Fruit fly (Drosophila melanogaster) whole organism, wandering third instar larva: ENCODE measurements around the gene CG7227.

Experiments
- Abd-B ChIP-seq: fragments of >200 bp; optimal IDR thresholded peaks from 2 replicates; lab custom pipeline; 2017; ENCODE audit warnings: missing biosample characterization, missing genetic modification characterization
- CG32264 ChIP-seq: fragments of 200-800 bp; sonication (Bioruptor generic); optimal IDR thresholded peaks from 2 replicates; lab custom pipeline; 2016; ENCODE audit warnings: missing biosample characterization, missing genetic modification characterization
- CG9705 ChIP-seq: fragments of 200-800 bp; sonication (Bioruptor generic); optimal IDR thresholded peaks from 2 replicates; lab custom pipeline; 2018; ENCODE audit warnings: missing biosample characterization, mild to moderate bottlenecking, missing genetic modification characterization
- CrebA ChIP-seq: fragments of 200-800 bp; sonication (Bioruptor generic); optimal IDR thresholded peaks from 2 replicates; lab custom pipeline; 2016; ENCODE audit warnings: missing biosample characterization, mild to moderate bottlenecking, missing genetic modification characterization, borderline replicate concordance
- Dfd ChIP-seq: fragments of >200 bp; optimal IDR thresholded peaks from 2 replicates; lab custom pipeline; 2017; ENCODE audit warnings: missing biosample characterization, missing genetic modification characterization
- Dif ChIP-seq: fragments of 200-275, 200-300 bp; sonication (Bioruptor generic); optimal IDR thresholded peaks from 2 replicates; lab custom pipeline; 2018; ENCODE audit warnings: missing biosample characterization, missing genetic modification characterization; ENCODE audit not compliant: partially characterized antibody
- GATAd ChIP-seq: sonication (Bioruptor generic); optimal IDR thresholded peaks from 2 replicates; lab custom pipeline; 2016; ENCODE audit warnings: missing biosample characterization, missing genetic modification characterization
- HLH106 ChIP-seq: fragments of 200-800 bp; optimal IDR thresholded peaks from 3 replicates; lab custom pipeline; 2019; ENCODE audit warnings: missing biosample characterization, mild to moderate bottlenecking, missing genetic modification characterization, moderate library complexity
- Hnf4 ChIP-seq: fragments of 200-800 bp; sonication (Bioruptor generic); optimal IDR thresholded peaks from 2 replicates; lab custom pipeline; 2016; ENCODE audit warnings: missing biosample characterization, mild to moderate bottlenecking, missing genetic modification characterization
- Hr78 ChIP-seq: fragments of >200 bp; optimal IDR thresholded peaks from 2 replicates; lab custom pipeline; 2017; ENCODE audit warnings: missing biosample characterization, missing genetic modification characterization
- Hr83 ChIP-seq: fragments of 200-300 bp; sonication (Bioruptor generic); optimal IDR thresholded peaks from 2 replicates; lab custom pipeline; 2016; ENCODE audit warnings: missing biosample characterization, mild to moderate bottlenecking, missing genetic modification characterization, moderate library complexity; ENCODE audit not compliant: poor library complexity, severe bottlenecking
- Jra ChIP-seq: sonication (Bioruptor generic); optimal IDR thresholded peaks from 2 replicates; lab custom pipeline; 2016; ENCODE audit warnings: missing biosample characterization, missing genetic modification characterization
- Mio ChIP-seq: sonication (Bioruptor generic); optimal IDR thresholded peaks from 2 replicates; lab custom pipeline; 2016; ENCODE audit warnings: missing biosample characterization, missing genetic modification characterization
- Myc ChIP-seq: fragments of >200 bp; optimal IDR thresholded peaks from 2 replicates; lab custom pipeline; 2017
- N ChIP-seq: fragments of >200 bp; optimal IDR thresholded peaks from 2 replicates; lab custom pipeline; 2018; ENCODE audit warnings: missing biosample characterization, missing external identifiers, missing genetic modification characterization
- OdsH ChIP-seq: fragments of 200-800 bp; sonication (Bioruptor generic); optimal IDR thresholded peaks from 2 replicates; lab custom pipeline; 2016; ENCODE audit warnings: missing biosample characterization, mild to moderate bottlenecking, missing genetic modification characterization
- Rel ChIP-seq, 2 experiments: fragments of 200-800 bp; sonication (Bioruptor generic) in 1 of 2; optimal IDR thresholded peaks; 2 replicates in 1 of 2; 3 replicates in 1 of 2; lab custom pipeline; 2016 to 2019; ENCODE audit warnings: mild to moderate bottlenecking in 2 of 2, missing biosample characterization in 2 of 2, missing genetic modification characterization in 2 of 2, moderate library complexity in 1 of 2
- Sp1 ChIP-seq: fragments of 200-800 bp; sonication (Bioruptor generic); optimal IDR thresholded peaks from 3 replicates; lab custom pipeline; 2019; ENCODE audit warnings: missing biosample characterization, mild to moderate bottlenecking, missing genetic modification characterization, moderate library complexity
- Vsx2 ChIP-seq: fragments of 200-300, 225-300 bp; sonication (Bioruptor generic); optimal IDR thresholded peaks from 2 replicates; lab custom pipeline; 2018; ENCODE audit warnings: missing biosample characterization, missing genetic modification characterization; ENCODE audit not compliant: partially characterized antibody
- brk ChIP-seq: fragments of 200-800 bp; sonication (Bioruptor generic); optimal IDR thresholded peaks from 2 replicates; lab custom pipeline; 2016; ENCODE audit warnings: missing biosample characterization, mild to moderate bottlenecking, missing genetic modification characterization
- dl ChIP-seq, 2 experiments: fragments of 175-275, 200-275 bp in 1 of 2; fragments of 200-275 bp in 1 of 2; sonication (Bioruptor generic); optimal IDR thresholded peaks; lab custom pipeline; 2018; ENCODE audit warnings: mild to moderate bottlenecking in 2 of 2, missing biosample characterization in 2 of 2, missing genetic modification characterization in 2 of 2, moderate library complexity in 2 of 2; ENCODE audit not compliant: partially characterized antibody in 2 of 2, insufficient read depth in 1 of 2
- dmrt93B ChIP-seq: fragments of 200-800 bp; sonication (Bioruptor generic); optimal IDR thresholded peaks from 2 replicates; lab custom pipeline; 2018; ENCODE audit warnings: missing biosample characterization, mild to moderate bottlenecking, missing genetic modification characterization
- dsf ChIP-seq: sonication (Bioruptor generic); optimal IDR thresholded peaks from 2 replicates; lab custom pipeline; 2016; ENCODE audit warnings: missing biosample characterization, missing genetic modification characterization, borderline replicate concordance
- ey ChIP-seq: fragments of 200-800 bp; sonication (Bioruptor generic); optimal IDR thresholded peaks from 2 replicates; lab custom pipeline; 2016; ENCODE audit warnings: missing biosample characterization, missing genetic modification characterization
- foxo ChIP-seq, 2 experiments: fragments of 200-800 bp; sonication (Bioruptor generic); optimal IDR thresholded peaks; 2 replicates in 1 of 2; 3 replicates in 1 of 2; lab custom pipeline; 2016 to 2017; ENCODE audit warnings: missing biosample characterization in 2 of 2, missing genetic modification characterization in 2 of 2
- fru ChIP-seq: fragments of 200-800 bp; sonication (Bioruptor generic); optimal IDR thresholded peaks from 3 replicates; lab custom pipeline; 2016; ENCODE audit warnings: missing biosample characterization, mild to moderate bottlenecking, missing genetic modification characterization
- h ChIP-seq: fragments of 200-800 bp; sonication (Bioruptor generic); optimal IDR thresholded peaks from 3 replicates; lab custom pipeline; 2016; ENCODE audit warnings: missing biosample characterization, mild to moderate bottlenecking, missing genetic modification characterization
- jim ChIP-seq: fragments of 175-275, 200-325 bp; sonication (Bioruptor generic); optimal IDR thresholded peaks from 2 replicates; lab custom pipeline; 2016; ENCODE audit warnings: missing biosample characterization, mild to moderate bottlenecking, missing genetic modification characterization
- lola ChIP-seq: fragments of >200 bp; optimal IDR thresholded peaks from 2 replicates; lab custom pipeline; 2017; ENCODE audit warnings: missing biosample characterization, missing genetic modification characterization
- pan ChIP-seq: fragments of >200 bp; optimal IDR thresholded peaks from 2 replicates; lab custom pipeline; 2017
- psq ChIP-seq: fragments of 200-800 bp; sonication (Bioruptor generic); optimal IDR thresholded peaks from 3 replicates; lab custom pipeline; 2017; ENCODE audit warnings: missing biosample characterization, mild to moderate bottlenecking, missing genetic modification characterization, moderate library complexity
- rgr ChIP-seq: fragments of 200-800 bp; sonication (Bioruptor generic); optimal IDR thresholded peaks from 3 replicates; lab custom pipeline; 2016; ENCODE audit warnings: missing biosample characterization, mild to moderate bottlenecking, missing genetic modification characterization
- sage ChIP-seq: fragments of 200-800 bp; sonication (Bioruptor generic); optimal IDR thresholded peaks from 2 replicates; lab custom pipeline; 2016; ENCODE audit warnings: missing biosample characterization, mild to moderate bottlenecking, missing genetic modification characterization
- sv ChIP-seq: fragments of 200-800 bp; sonication (Bioruptor generic); optimal IDR thresholded peaks from 3 replicates; lab custom pipeline; 2016; ENCODE audit warnings: missing biosample characterization, missing genetic modification characterization
- tai ChIP-seq: sonication (Bioruptor generic); optimal IDR thresholded peaks from 2 replicates; lab custom pipeline; 2016; ENCODE audit warnings: missing biosample characterization, missing genetic modification characterization
- usp ChIP-seq: fragments of >200 bp; optimal IDR thresholded peaks from 2 replicates; lab custom pipeline; 2017; ENCODE audit warnings: missing biosample characterization, missing genetic modification characterization
- woc ChIP-seq: sonication (Bioruptor generic); optimal IDR thresholded peaks from 2 replicates; lab custom pipeline; 2016; ENCODE audit warnings: missing biosample characterization, mild to moderate bottlenecking, missing genetic modification characterization

The CG7227 gene

DNA sequence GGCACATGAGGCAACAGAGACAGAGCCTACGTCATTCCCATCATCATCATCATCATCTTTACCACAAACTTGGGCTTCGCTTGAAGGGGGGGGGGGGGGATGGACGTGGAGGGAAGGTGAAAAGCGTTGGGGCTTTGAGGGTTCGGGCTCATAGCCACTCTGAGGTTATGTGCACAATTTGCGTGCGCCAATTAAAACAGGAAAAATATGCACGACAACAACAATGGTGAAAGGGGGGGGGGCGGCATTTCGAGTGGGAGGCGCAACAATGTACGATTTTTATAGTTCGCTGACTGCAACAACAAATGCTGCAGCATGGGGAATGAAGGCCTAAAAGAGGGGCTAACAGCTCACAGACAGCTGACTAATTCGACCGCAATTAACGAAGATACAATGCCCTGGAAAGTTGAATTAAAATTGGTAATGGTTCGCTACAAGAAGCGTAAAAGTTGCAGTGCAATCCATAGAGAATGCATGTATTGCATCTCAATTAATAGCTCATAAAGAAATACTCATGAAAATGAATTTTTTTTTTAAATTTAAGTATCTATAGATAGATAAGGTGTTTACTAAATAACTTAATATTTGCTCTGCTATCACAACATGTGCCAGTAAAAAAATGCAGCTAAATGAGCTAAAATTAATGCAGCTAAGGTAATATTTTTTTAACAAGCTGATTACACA, 30.9 kb downstream of the CG7227 start:
- no peak for TF ChIP-seq Jra
- TF ChIP-seq Hnf4 (GFP tag; lab: Kevin White, UChicago), result no peak
- no peak for TF ChIP-seq Hr78 (GFP tag; lab: Kevin White, UChicago)
- no peak for TF ChIP-seq Vsx2
- no peak for TF ChIP-seq N
- no peak for TF ChIP-seq dl (GFP tag; optimal IDR thresholded peaks at IDR 0.05; lab: Kevin White, UChicago; ENCODE audit: insufficient read depth in 1 of 2, partially characterized antibody in 2 of 2)
- no peak for TF ChIP-seq usp
- TF ChIP-seq pan, result no peak
- TF ChIP-seq Mio (GFP tag; lab: Kevin White, UChicago), result no peak
- no peak for TF ChIP-seq CG32264 (GFP tag; lab: Kevin White, UChicago)
- no peak for TF ChIP-seq dsf (GFP tag; lab: Kevin White, UChicago)
- no peak for TF ChIP-seq jim
- TF ChIP-seq CG9705, result no peak
- TF ChIP-seq OdsH (GFP tag; lab: Kevin White, UChicago), result no peak
- TF ChIP-seq dmrt93B, result no peak
- TF ChIP-seq Sp1 (GFP tag; lab: Kevin White, UChicago), result no peak
- no peak for TF ChIP-seq Hr83 (GFP tag; lab: Kevin White, UChicago)
- TF ChIP-seq h, result no peak
- TF ChIP-seq ey (GFP tag; lab: Kevin White, UChicago), result no peak
- no peak for TF ChIP-seq foxo (GFP tag; optimal IDR thresholded peaks at IDR 0.05; lab: Kevin White, UChicago)

DNA sequence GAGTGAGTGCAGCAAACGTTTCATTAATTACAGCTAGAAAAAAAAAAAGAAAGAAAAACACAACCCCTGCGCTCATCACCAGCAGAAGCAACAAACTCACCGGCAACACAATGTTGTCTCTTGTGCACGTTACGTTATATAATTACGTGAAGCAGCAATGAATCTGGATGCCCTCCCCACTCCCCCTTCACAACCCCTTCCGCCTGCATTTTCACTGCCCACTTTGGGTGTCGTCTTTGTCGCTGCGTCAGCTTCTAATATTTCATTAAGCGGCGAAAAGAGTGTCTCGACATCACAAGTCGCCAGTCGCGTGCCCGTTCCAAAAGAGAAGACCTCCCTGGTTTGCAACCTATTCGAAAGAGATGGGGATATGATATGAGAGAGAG, 31.5 kb downstream of the CG7227 start:
- TF ChIP-seq dsf (GFP tag; lab: Kevin White, UChicago) (no peak), psq (GFP tag; lab: Kevin White, UChicago) (no peak), sage (GFP tag; lab: Kevin White, UChicago) (no peak), CG32264 (GFP tag; lab: Kevin White, UChicago) (no peak), Dfd (no peak)

DNA sequence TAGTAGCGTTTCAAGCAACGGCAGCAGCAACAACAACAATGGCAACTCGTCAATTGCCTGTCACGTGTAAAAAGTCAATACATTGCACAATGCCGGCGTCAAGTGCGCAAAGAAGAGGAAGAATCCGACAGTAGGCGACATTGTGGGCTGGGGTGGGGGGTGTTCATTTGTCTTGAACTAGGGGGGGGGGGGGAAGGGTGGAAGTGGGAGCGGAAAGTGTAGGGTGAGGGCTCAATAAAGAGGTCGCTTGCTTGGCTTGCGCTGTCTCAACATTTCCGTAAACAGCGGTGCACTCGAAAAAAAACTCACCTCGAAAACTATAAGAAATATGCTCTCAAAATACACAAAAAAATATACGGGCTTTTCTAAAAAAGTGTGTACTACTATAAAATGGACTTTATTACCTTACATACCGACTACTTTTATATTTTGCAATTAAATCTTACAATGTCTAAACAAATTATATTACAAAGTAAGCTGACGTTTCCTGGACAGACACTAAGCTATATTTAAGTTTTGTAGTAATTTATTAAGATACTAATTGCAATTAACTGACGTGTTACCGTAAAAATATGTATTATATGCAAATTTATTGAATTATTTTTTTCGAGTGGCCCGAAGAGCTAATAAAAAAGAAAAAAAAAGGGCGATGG, 32.0 kb downstream of the CG7227 start:
- TF ChIP-seq Dif (no peak), Hnf4 (GFP tag; lab: Kevin White, UChicago) (no peak), rgr (GFP tag; lab: Kevin White, UChicago) (no peak), ey (GFP tag; lab: Kevin White, UChicago) (no peak), CrebA (GFP tag; lab: Kevin White, UChicago) (no peak), lola (no peak), brk (GFP tag; lab: Kevin White, UChicago) (no peak), sv (no peak)

DNA sequence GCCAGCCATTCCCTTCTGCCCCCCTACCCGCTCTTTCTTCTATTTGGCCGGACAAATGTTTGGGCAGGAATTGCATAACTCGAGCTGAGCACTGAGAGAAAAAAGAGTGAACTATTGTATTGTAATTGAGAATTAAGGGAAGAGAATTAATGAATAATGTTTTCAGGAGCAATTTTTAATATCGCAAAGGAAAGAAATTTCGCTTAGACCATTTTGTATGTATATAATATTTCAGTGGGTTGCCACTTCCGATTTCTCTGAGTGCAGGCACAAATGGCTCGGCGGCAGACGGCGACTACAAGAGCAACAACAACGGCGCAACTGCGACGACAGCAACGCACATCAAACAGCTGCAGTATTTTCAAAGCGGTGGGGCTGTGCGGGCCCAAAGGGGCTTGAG, 33.3 kb downstream of the CG7227 start:
- TF ChIP-seq Abd-B (no peak), Jra (no peak), CG9705 (no peak), Mio (GFP tag; lab: Kevin White, UChicago) (no peak), sv (peak; percentile 12), jim (no peak), dmrt93B (peak; percentile 19), lola (no peak), dsf (GFP tag; lab: Kevin White, UChicago) (no peak), Dif (no peak), CG32264 (GFP tag; lab: Kevin White, UChicago) (no peak), HLH106 (tag; lab: Kevin White, UChicago) (peak; percentile 26), brk (GFP tag; lab: Kevin White, UChicago) (peak; percentile 18), pan (no peak), Dfd (no peak), foxo (GFP tag; optimal IDR thresholded peaks at IDR 0.05; lab: Kevin White, UChicago) (peak in 1 of 2 experiments; percentile 72), Hr83 (GFP tag; lab: Kevin White, UChicago) (no peak), usp (no peak), tai (GFP tag; lab: Kevin White, UChicago) (no peak), Hr78 (GFP tag; lab: Kevin White, UChicago) (no peak), CrebA (GFP tag; lab: Kevin White, UChicago) (no peak), rgr (GFP tag; lab: Kevin White, UChicago) (peak; percentile 67), Sp1 (GFP tag; lab: Kevin White, UChicago) (peak; percentile 48), Vsx2 (no peak), ey (GFP tag; lab: Kevin White, UChicago) (peak; percentile 76), Myc (no peak), Rel (GFP tag; optimal IDR thresholded peaks at IDR 0.05; lab: Kevin White, UChicago) (no peak), Rel (tag; optimal IDR thresholded peaks at IDR 0.05; lab: Kevin White, UChicago) (no peak), h (peak; percentile 51), psq (GFP tag; lab: Kevin White, UChicago) (peak; percentile 48), fru (GFP tag; lab: Kevin White, UChicago) (peak; percentile 73), woc (peak; percentile 11), N (no peak), sage (GFP tag; lab: Kevin White, UChicago) (no peak), Hnf4 (GFP tag; lab: Kevin White, UChicago) (peak; percentile 59), dl (GFP tag; optimal IDR thresholded peaks at IDR 0.05; lab: Kevin White, UChicago; ENCODE audit: insufficient read depth in 1 of 2, partially characterized antibody in 2 of 2) (no peak), GATAd (GFP tag; lab: Kevin White, UChicago) (peak; percentile 30), OdsH (GFP tag; lab: Kevin White, UChicago) (peak; percentile 63)
